Worm (Caenorhabditis elegans) whole organism, early embryonic: ENCODE measurements around the gene B0280.17.

ENCODE experiments used
- ama-1 ChIP-seq: fragments of 150-350 bp; optimal IDR thresholded peaks from 2 replicates; lab custom pipeline; 2014
- ets-7 ChIP-seq: sonication (generic microtip); optimal IDR thresholded peaks from 2 replicates; lab custom pipeline; 2016; ENCODE audit warnings: missing genotype, missing genetic modification characterization, missing compliant biosample characterization

- TF ChIP-seq ama-1 (lab: Kevin White, UChicago) = no peak
- TF ChIP-seq ets-7 (tag; lab: Kevin White, UChicago) = no peak
Observed at ce11 chrIII:7106854-7107253, 29.1 kb downstream of the B0280.17 start.
